Worm (Caenorhabditis elegans): ENCODE results near the gene mboa-7.

Gene mboa-7

DNA sequence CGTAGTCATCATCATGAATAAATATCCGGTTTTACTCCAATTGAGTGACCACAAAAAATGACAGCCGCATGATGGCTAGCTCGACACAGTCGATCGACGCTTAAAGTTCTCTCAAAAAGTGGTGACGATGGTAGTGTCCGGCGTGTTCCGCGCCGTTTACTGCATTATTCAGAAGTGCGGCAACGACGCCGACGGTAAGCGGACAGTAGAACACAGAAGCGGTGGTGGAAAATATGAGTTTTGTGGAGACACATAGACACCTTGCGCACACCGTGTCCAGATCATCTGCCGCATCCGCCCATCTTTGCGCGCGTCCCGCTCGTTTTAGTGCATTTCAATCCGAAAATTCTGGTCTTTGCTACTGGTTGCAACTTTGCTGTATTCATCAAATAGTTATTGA lies 34.8 kb upstream of the mboa-7 start, which contains the start of gene F59F5.7:
F59F5.7 (plus strand) TSS at position 301 of the 400 bp plus-strand sequence.
- no peak for TF ChIP-seq madf-9 (GFP tag; conservative IDR thresholded peaks at IDR 0.05)
- no peak for TF ChIP-seq mes-2 (tag; optimal IDR thresholded peaks at IDR 0.05; ENCODE audit: poor library complexity, severe bottlenecking)
- TF ChIP-seq F49E8.2 (tag; optimal IDR thresholded peaks at IDR 0.05; ENCODE audit: borderline replicate concordance) = no peak
- TF ChIP-seq aha-1 (tag) = peak; percentile 62
- TF ChIP-seq spr-1 (tag; optimal IDR thresholded peaks at IDR 0.05) = no peak

DNA sequence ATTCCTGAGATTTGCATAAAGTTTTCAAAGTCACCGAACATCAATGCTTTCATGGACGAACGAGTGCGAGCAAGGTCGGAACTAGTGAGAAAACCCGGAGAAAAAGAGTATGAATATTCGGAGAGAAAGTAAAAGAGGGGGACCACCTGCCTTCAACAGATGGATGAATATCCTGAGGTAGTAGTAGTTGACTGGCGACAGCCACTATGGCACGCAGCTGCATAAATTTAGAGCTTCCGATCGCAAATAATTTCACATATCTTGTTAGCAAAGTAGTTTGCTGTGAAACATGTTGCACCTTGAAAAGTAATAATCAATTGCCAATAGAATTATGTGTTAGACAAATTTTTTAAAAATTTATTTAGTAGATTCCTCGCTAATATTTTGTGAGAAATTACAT lies 32.4 kb upstream of the mboa-7 start:
- no peak for TF ChIP-seq nhr-102 (tag; optimal IDR thresholded peaks at IDR 0.05)
- TF ChIP-seq Y105C5A.15 (GFP tag; IDR thresholded peaks at IDR 0.05) = no peak
- no peak for TF ChIP-seq ama-1 (optimal IDR thresholded peaks at IDR 0.05)
- no peak for TF ChIP-seq ZK546.5 (tag; optimal IDR thresholded peaks at IDR 0.05)
- peak; percentile 94 for TF ChIP-seq aha-1 (tag)

- TF ChIP-seq ztf-11 (tag; optimal IDR thresholded peaks at IDR 0.05) (no peak), T26A8.4 (GFP tag; IDR thresholded peaks at IDR 0.05) (0 out of 2 replicates have a peak, but pooled peaks have one; percentile 56), hif-1 (tag; optimal IDR thresholded peaks at IDR 0.05) (peak in 1 of 2 experiments; percentile 42), lsy-2 (tag; optimal IDR thresholded peaks at IDR 0.05) (peak; percentile 65 to 71), arid-1 (GFP tag; conservative IDR thresholded peaks at IDR 0.05) (0 out of 2 replicates have a peak, but pooled peaks have one; percentile 42), lim-7 (GFP tag; IDR thresholded peaks at IDR 0.05) (no peak), dmd-6 (GFP tag; IDR thresholded peaks at IDR 0.05) (peak; percentile 56), nhr-102 (tag; optimal IDR thresholded peaks at IDR 0.05) (no peak), nhr-42 (GFP tag; IDR thresholded peaks at IDR 0.05) (0 out of 2 replicates have a peak, but pooled peaks have one; percentile 46), F37D6.2 (tag; optimal IDR thresholded peaks at IDR 0.05) (peak; percentile 56), zfp-3 (GFP tag; conservative IDR thresholded peaks at IDR 0.05) (no peak), lin-13 (GFP tag; optimal IDR thresholded peaks at IDR 0.05) (no peak), unc-130 (GFP tag; optimal IDR thresholded peaks at IDR 0.05) (no peak), saeg-2 (GFP tag; IDR thresholded peaks at IDR 0.05) (no peak), ceh-28 (tag; optimal IDR thresholded peaks at IDR 0.05) (peak; percentile 63), tra-1 (GFP tag; IDR thresholded peaks at IDR 0.05) (peak; percentile 80), Y5F2A.4 (GFP tag; optimal IDR thresholded peaks at IDR 0.05) (no peak), mdl-1 (tag; optimal IDR thresholded peaks at IDR 0.05) (peak; percentile 57 to 84), tag-97 (GFP tag; IDR thresholded peaks at IDR 0.05) (no peak), ceh-62 (tag; optimal IDR thresholded peaks at IDR 0.05) (no peak), lin-15B (tag; optimal IDR thresholded peaks at IDR 0.05) (no peak), mes-2 (tag; optimal IDR thresholded peaks at IDR 0.05; ENCODE audit: poor library complexity, severe bottlenecking) (peak; percentile 34), F49E8.2 (tag; optimal IDR thresholded peaks at IDR 0.05; ENCODE audit: borderline replicate concordance) (no peak), lin-38 (GFP tag; IDR thresholded peaks at IDR 0.05) (no peak), zip-2 (tag; optimal IDR thresholded peaks at IDR 0.05) (no peak), zfp-2 (tag; optimal IDR thresholded peaks at IDR 0.05) (no peak), dmd-8 (GFP tag; IDR thresholded peaks at IDR 0.05) (no peak), fkh-10 (GFP tag; optimal IDR thresholded peaks at IDR 0.05) (peak; percentile 85), set-16 (GFP tag; IDR thresholded peaks at IDR 0.05) (peak; percentile 78), zip-11 (GFP tag; IDR thresholded peaks at IDR 0.05) (no peak), ces-1 (GFP tag; optimal IDR thresholded peaks at IDR 0.05) (no peak), dve-1 (tag; optimal IDR thresholded peaks at IDR 0.05; ENCODE audit: insufficient read depth) (peak; percentile 6), nhr-6 (tag; optimal IDR thresholded peaks at IDR 0.05) (peak; percentile 54), rbr-2 (tag; optimal IDR thresholded peaks at IDR 0.05) (peak; percentile 80), D1046.2 (GFP tag; IDR thresholded peaks at IDR 0.05) (0 out of 2 replicates have a peak, but pooled peaks have one; percentile 16), daf-8 (GFP tag; IDR thresholded peaks at IDR 0.05) (no peak), nhr-41 (GFP tag; IDR thresholded peaks at IDR 0.05) (no peak), egl-43 (GFP tag; IDR thresholded peaks at IDR 0.05) (peak; percentile 87), nhr-28 (tag; optimal IDR thresholded peaks at IDR 0.05) (peak; percentile 72), attf-4 (tag; optimal IDR thresholded peaks at IDR 0.05) (no peak), aha-1 (tag) (peak; percentile 91)
Observed at ce11 chrX:10555189-10555964, 31.0 kb upstream of the mboa-7 start, which contains the start of gene syd-2. TSS of gene syd-2 (minus strand) at chrX:10555239.

Measured in whole organism, L4 larva.